Worm (Caenorhabditis elegans) whole organism, early embryonic: ENCODE results near the gene cone-1.

Experiments used
- ama-1 ChIP-seq: fragments of 150-350 bp; optimal IDR thresholded peaks from 2 replicates; lab custom pipeline; 2014
- flt-1 ChIP-seq: fragments of 200-800 bp; sonication (Bioruptor generic); IDR thresholded peaks from 2 replicates; pipeline ENCODE4 v1.3.6; 2022; ENCODE audit warnings: missing genetic modification characterization, missing compliant biosample characterization
- hmbx-1 ChIP-seq: sonication (generic microtip); optimal IDR thresholded peaks from 2 replicates; lab custom pipeline; 2016; ENCODE audit warnings: mild to moderate bottlenecking, missing genetic modification characterization, missing compliant biosample characterization

- TF ChIP-seq flt-1 (GFP tag; lab: Robert Waterston, UW) (no peak), hmbx-1 (no peak), ama-1 (lab: Kevin White, UChicago) (no peak)
These were observed 2.3 kb downstream of the cone-1 start for ce11 chrIII:2532716-2533115.
